Fruit fly (Drosophila melanogaster) whole organism, embryonic: ENCODE data around the gene CG10702.
A peak's percentile ranks its signal among the peaks of the same experiment; 100 is the strongest.

Experiments
- Adf1 ChIP-seq: fragments of 200-800 bp; sonication (Bioruptor generic); IDR thresholded peaks from 2 replicates; pipeline ENCODE4 v1.3.6; 2022; ENCODE audit warnings: missing biosample characterization, missing genetic modification characterization
- Aef1 ChIP-seq: fragments of 200-800 bp; sonication (Bioruptor generic); IDR thresholded peaks from 3 replicates; pipeline ENCODE4 v1.3.6; 2022; ENCODE audit warnings: missing biosample characterization, missing genetic modification characterization
- CG10543 ChIP-seq: fragments of 200-800 bp; sonication (Bioruptor generic); optimal IDR thresholded peaks from 3 replicates; lab custom pipeline; 2017; ENCODE audit warnings: missing biosample characterization, mild to moderate bottlenecking, missing genetic modification characterization, moderate library complexity
- CG11247 ChIP-seq: fragments of 200-800 bp; sonication (Bioruptor generic); IDR thresholded peaks from 2 replicates; pipeline ENCODE4 v1.3.6; 2022; ENCODE audit warnings: missing biosample characterization, missing genetic modification characterization
- CG11504 ChIP-seq: fragments of 200-800 bp; sonication (Bioruptor generic); optimal IDR thresholded peaks from 3 replicates; lab custom pipeline; 2019; ENCODE audit warnings: missing biosample characterization, mild to moderate bottlenecking, missing genetic modification characterization, moderate library complexity
- CG13287 ChIP-seq: fragments of 200-800 bp; sonication (Bioruptor generic); IDR thresholded peaks from 2 replicates; pipeline ENCODE4 v1.3.6; 2022; ENCODE audit warnings: missing biosample characterization, missing genetic modification characterization; ENCODE audit not compliant: partially characterized antibody
- CG13894 ChIP-seq: fragments of 200-800 bp; sonication (Bioruptor generic); optimal IDR thresholded peaks from 3 replicates; lab custom pipeline; 2018; ENCODE audit warnings: missing biosample characterization, mild to moderate bottlenecking, missing genetic modification characterization, moderate library complexity
- CG14667 ChIP-seq: fragments of 200-800 bp; sonication (Bioruptor generic); IDR thresholded peaks from 2 replicates; pipeline ENCODE4 v1.3.6; 2022; ENCODE audit warnings: missing biosample characterization, missing genetic modification characterization
- CG17829 ChIP-seq: fragments of 200-800 bp; optimal IDR thresholded peaks from 2 replicates; lab custom pipeline; 2019; ENCODE audit warnings: missing biosample characterization, mild to moderate bottlenecking, missing genetic modification characterization, moderate library complexity
- CG4360 ChIP-seq: fragments of 200-800 bp; sonication (Bioruptor generic); IDR thresholded peaks from 2 replicates; pipeline ENCODE4 v1.3.6; 2022; ENCODE audit warnings: missing biosample characterization, missing genetic modification characterization
- CG6175 ChIP-seq: fragments of 200-800 bp; sonication (Bioruptor generic); IDR thresholded peaks from 3 replicates; pipeline ENCODE4 v1.3.6; 2022; ENCODE audit warnings: missing biosample characterization, missing genetic modification characterization
- CG6683 ChIP-seq: fragments of 200-800 bp; sonication (Bioruptor generic); optimal IDR thresholded peaks from 2 replicates; lab custom pipeline; 2017; ENCODE audit warnings: missing biosample characterization, mild to moderate bottlenecking, missing genetic modification characterization, missing genetic modification reagents
- CG8478 ChIP-seq: fragments of >200 bp; optimal IDR thresholded peaks from 2 replicates; lab custom pipeline; 2018
- CG9215 ChIP-seq: fragments of 200-800 bp; sonication (Bioruptor generic); IDR thresholded peaks from 2 replicates; pipeline ENCODE4 v1.3.6; 2022; ENCODE audit warnings: missing biosample characterization, missing genetic modification characterization
- CG9932 ChIP-seq: fragments of 200-800 bp; sonication (Bioruptor generic); IDR thresholded peaks from 2 replicates; pipeline ENCODE4 v1.3.6; 2022; ENCODE audit warnings: missing biosample characterization, missing genetic modification characterization
- Deaf1 ChIP-seq: fragments of 200-800 bp; optimal IDR thresholded peaks from 3 replicates; lab custom pipeline; 2019; ENCODE audit warnings: missing biosample characterization, mild to moderate bottlenecking, missing genetic modification characterization, moderate library complexity
- Hey ChIP-seq: fragments of 200-800 bp; sonication (Bioruptor generic); optimal IDR thresholded peaks from 3 replicates; lab custom pipeline; 2018; ENCODE audit warnings: missing biosample characterization, mild to moderate bottlenecking, missing genetic modification characterization
- Hr51 ChIP-seq, 2 experiments: fragments of 200-800 bp; sonication (Bioruptor generic); optimal IDR thresholded peaks; 2 replicates in 1 of 2; 3 replicates in 1 of 2; lab custom pipeline; 2016 to 2018; ENCODE audit warnings: missing biosample characterization in 2 of 2, missing genetic modification characterization in 2 of 2, mild to moderate bottlenecking in 1 of 2, moderate library complexity in 1 of 2
- Med ChIP-seq: fragments of 200-800 bp; sonication (Bioruptor generic); peaks from one replicate; lab custom pipeline; 2016; ENCODE audit warnings: missing biosample characterization, missing genetic modification characterization, mild to moderate bottlenecking, inconsistent platforms, moderate library complexity
- Myb ChIP-seq: fragments of 200-800 bp; sonication (Bioruptor generic); optimal IDR thresholded peaks from 2 replicates; lab custom pipeline; 2016; ENCODE audit warnings: missing biosample characterization, missing genetic modification characterization
- Nf-YA ChIP-seq: fragments of 200-800 bp; sonication (Bioruptor generic); IDR thresholded peaks from 2 replicates; pipeline ENCODE4 v1.3.6; 2022; ENCODE audit warnings: missing biosample characterization, missing genetic modification characterization
- Ravus ChIP-seq: fragments of 200-800 bp; sonication (Bioruptor generic); IDR thresholded peaks from 2 replicates; pipeline ENCODE4 v1.3.6; 2022; ENCODE audit warnings: missing biosample characterization, missing genetic modification characterization
- abd-A ChIP-seq: fragments of 200-800 bp; sonication (Bioruptor generic); optimal IDR thresholded peaks from 3 replicates; lab custom pipeline; 2019; ENCODE audit warnings: missing biosample characterization, mild to moderate bottlenecking, missing genetic modification characterization, moderate library complexity
- cg ChIP-seq: fragments of 200-800 bp; sonication (Bioruptor generic); optimal IDR thresholded peaks from 3 replicates; lab custom pipeline; 2019; ENCODE audit warnings: missing biosample characterization, mild to moderate bottlenecking, missing genetic modification characterization, moderate library complexity
- chinmo ChIP-seq: fragments of 200-800 bp; sonication (Bioruptor generic); IDR thresholded peaks from 4 replicates; pipeline ENCODE4 v1.3.6; 2022; ENCODE audit warnings: missing biosample characterization, missing genetic modification characterization; ENCODE audit not compliant: partially characterized antibody
- crol ChIP-seq: fragments of 200-800 bp; sonication (Bioruptor generic); IDR thresholded peaks from 2 replicates; pipeline ENCODE4 v1.3.6; 2022; ENCODE audit warnings: missing biosample characterization, missing genetic modification characterization
- dpn ChIP-seq, 2 experiments: fragments of 200-800 bp; sonication (Bioruptor generic); optimal IDR thresholded peaks; 3 replicates each; lab custom pipeline; 2016; ENCODE audit warnings: missing biosample characterization in 2 of 2, missing genetic modification characterization in 2 of 2
- insv ChIP-seq, 2 experiments: fragments of 200-800 bp; sonication (Bioruptor generic); optimal IDR thresholded peaks; 3 replicates each; lab custom pipeline; 2016 to 2018; ENCODE audit warnings: missing biosample characterization in 2 of 2, missing genetic modification characterization in 2 of 2
- kah ChIP-seq: fragments of 200-800 bp; sonication (Bioruptor generic); optimal IDR thresholded peaks from 2 replicates; lab custom pipeline; 2018; ENCODE audit warnings: missing biosample characterization, mild to moderate bottlenecking, missing genetic modification characterization
- mirr ChIP-seq: fragments of 200-800 bp; sonication (Bioruptor generic); optimal IDR thresholded peaks from 3 replicates; lab custom pipeline; 2018; ENCODE audit warnings: missing biosample characterization, mild to moderate bottlenecking, missing genetic modification characterization
- mld ChIP-seq: fragments of 200-800 bp; sonication (Bioruptor generic); IDR thresholded peaks from 3 replicates; pipeline ENCODE4 v1.3.6; 2022; ENCODE audit warnings: missing biosample characterization, missing genetic modification characterization; ENCODE audit not compliant: partially characterized antibody
- ranshi ChIP-seq: fragments of 200-800 bp; sonication (Bioruptor generic); IDR thresholded peaks from 2 replicates; pipeline ENCODE4 v1.3.6; 2022; ENCODE audit warnings: missing biosample characterization, missing genetic modification characterization
- sc ChIP-seq, 3 experiments: fragments of >200 bp in 2 of 3; fragments of 200-800 bp in 1 of 3; sonication (Bioruptor generic) in 1 of 3; optimal IDR thresholded peaks; 2 replicates in 2 of 3; 3 replicates in 1 of 3; lab custom pipeline; 2017; ENCODE audit warnings: mild to moderate bottlenecking in 1 of 3, missing biosample characterization in 1 of 3, missing genetic modification characterization in 1 of 3, missing genetic modification reagents in 1 of 3
- scrt ChIP-seq: fragments of 200-800 bp; sonication (Bioruptor generic); optimal IDR thresholded peaks from 2 replicates; lab custom pipeline; 2018; ENCODE audit warnings: missing biosample characterization, mild to moderate bottlenecking, missing genetic modification characterization, moderate library complexity
- tin ChIP-seq: fragments of 200-800 bp; sonication (Bioruptor generic); optimal IDR thresholded peaks from 3 replicates; lab custom pipeline; 2016; ENCODE audit warnings: missing biosample characterization, missing genetic modification characterization
- vvl ChIP-seq: fragments of 200-800 bp; sonication (Bioruptor generic); IDR thresholded peaks from 2 replicates; pipeline ENCODE4 v1.3.6; 2022; ENCODE audit warnings: missing biosample characterization, missing genetic modification characterization
- yki ChIP-seq: fragments of >200 bp; optimal IDR thresholded peaks from 3 replicates; lab custom pipeline; 2018
- zfh1 ChIP-seq: fragments of 200-800 bp; sonication (Bioruptor generic); IDR thresholded peaks from 3 replicates; pipeline ENCODE4 v1.3.6; 2022; ENCODE audit warnings: missing biosample characterization, missing genetic modification characterization

CG10702 gene

dm6 chr2L:19027246-19027886, 42.3 kb downstream of the CG10702 start, which contains the start of gene Sidpn:
Sidpn (plus strand) TSS chr2L:19027710.
- TF ChIP-seq Hr51 (GFP tag; optimal IDR thresholded peaks at IDR 0.05; lab: Kevin White, UChicago) (peak in 1 of 2 experiments; percentile 52), sc (optimal IDR thresholded peaks at IDR 0.05; lab: Kevin White, UChicago) (no peak), sc (GFP tag; optimal IDR thresholded peaks at IDR 0.05; lab: Kevin White, UChicago) (no peak), dpn (GFP tag; optimal IDR thresholded peaks at IDR 0.05; lab: Kevin White, UChicago) (no peak), abd-A (peak; percentile 99), Adf1 (peak; percentile 77; the same call in 1 of the 2 replicates), insv (GFP tag; optimal IDR thresholded peaks at IDR 0.05; lab: Kevin White, UChicago) (no peak), CG9932 (GFP tag; lab: Robert Waterston, UW) (no peak; the same call in 1 of the 2 replicates), ranshi (GFP tag; lab: Robert Waterston, UW) (0 out of 2 replicates have a peak, but pooled peaks have one; percentile 16), CG17829 (tag; lab: Kevin White, UChicago) (no peak), Myb (GFP tag; lab: Kevin White, UChicago) (no peak), scrt (GFP tag; lab: Kevin White, UChicago) (peak; percentile 40), mld (GFP tag; lab: Robert Waterston, UW) (no peak), CG11504 (peak; percentile 75), CG6683 (no peak), CG10543 (peak; percentile 64), CG4360 (GFP tag; lab: Robert Waterston, UW) (peak; percentile 48; the same call in 1 of the 2 replicates), CG13894 (tag; lab: Kevin White, UChicago) (peak; percentile 19), Hey (tag; lab: Kevin White, UChicago) (peak; percentile 89), CG8478 (lab: Kevin White, UChicago) (peak; percentile 60), kah (no peak), yki (lab: Kevin White, UChicago) (no peak), vvl (GFP tag; lab: Robert Waterston, UW) (no peak), Med (GFP tag; lab: Kevin White, UChicago) (peak; percentile 78), chinmo (GFP tag; lab: Robert Waterston, UW) (0 out of 4 replicates have a peak, but pooled peaks have one; percentile 56), Deaf1 (tag; lab: Kevin White, UChicago) (peak; percentile 95), tin (GFP tag; lab: Kevin White, UChicago) (no peak), Ravus (GFP tag; lab: Robert Waterston, UW) (no peak), zfh1 (no peak), mirr (GFP tag; lab: Kevin White, UChicago) (peak; percentile 47), Aef1 (GFP tag; lab: Robert Waterston, UW) (no peak), CG13287 (GFP tag; lab: Robert Waterston, UW) (peak; percentile 9; the same call in 1 of the 2 replicates), crol (GFP tag; lab: Robert Waterston, UW) (peak; percentile 63), CG14667 (GFP tag; lab: Robert Waterston, UW) (no peak), Nf-YA (GFP tag; lab: Robert Waterston, UW) (no peak), cg (GFP tag; lab: Kevin White, UChicago) (peak; percentile 3), CG11247 (GFP tag; lab: Robert Waterston, UW) (peak; percentile 18; the same call in 1 of the 2 replicates), CG9215 (GFP tag; lab: Robert Waterston, UW) (no peak), CG6175 (GFP tag; lab: Robert Waterston, UW) (0 out of 3 replicates have a peak, but pooled peaks have one; percentile 12)
